Fruit fly (Drosophila melanogaster): ENCODE measurements around the gene CG10510.

DNA sequence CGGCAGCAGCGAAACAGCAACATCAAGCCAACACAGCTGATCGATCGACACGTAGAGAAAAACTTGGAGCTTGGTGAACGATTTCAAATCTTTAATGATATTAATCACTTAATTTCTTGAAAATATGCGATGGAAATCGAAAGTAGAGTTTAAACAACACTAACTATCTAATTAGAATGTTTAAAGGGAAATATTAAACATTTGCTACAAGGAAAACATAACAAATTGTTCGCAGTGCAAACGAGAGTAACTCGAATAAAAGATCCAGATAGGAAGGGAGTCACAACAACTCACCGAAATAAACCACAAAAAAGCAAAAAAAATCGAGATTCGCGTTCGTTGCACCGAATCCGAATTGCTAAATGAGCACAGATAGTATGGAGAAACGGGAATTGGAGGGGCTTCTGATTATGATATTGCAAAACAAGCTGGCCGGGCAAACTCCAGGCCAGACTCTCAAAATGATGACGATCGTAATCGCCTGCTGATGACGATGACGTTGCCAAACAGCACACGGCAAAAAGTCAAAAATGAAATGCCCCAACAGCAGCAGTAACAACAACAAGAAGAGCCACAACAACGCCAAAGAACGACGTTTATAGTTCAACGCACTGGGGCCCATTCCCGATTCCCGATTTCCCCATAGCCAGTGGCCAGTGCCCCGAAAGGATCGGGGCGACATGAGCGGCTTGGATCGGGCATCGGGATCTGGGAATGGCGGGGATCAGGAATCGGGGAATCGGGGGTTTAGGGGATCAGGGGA lies 44.1 kb upstream of the CG10510 start:
- TF ChIP-seq psq (optimal IDR thresholded peaks at IDR 0.05) (no peak), pan (optimal IDR thresholded peaks at IDR 0.05) (no peak), usp (GFP tag; optimal IDR thresholded peaks at IDR 0.05) (no peak)

All from whole organism.